Fruit fly (Drosophila melanogaster) whole organism, embryonic: ENCODE measurements around the gene CG13991.

ENCODE experiments used
- BEAF-32 ChIP-seq: fragments of 200-800 bp; sonication (Bioruptor generic); optimal IDR thresholded peaks from 3 replicates; lab custom pipeline; 2017; ENCODE audit warnings: missing biosample characterization, missing genetic modification characterization, mild to moderate bottlenecking, moderate library complexity, missing genetic modification reagents
- Bgb ChIP-seq: fragments of 200-800 bp; sonication (Bioruptor generic); IDR thresholded peaks from 2 replicates; pipeline ENCODE4 v1.3.6; 2022; ENCODE audit warnings: missing biosample characterization, missing genetic modification characterization; ENCODE audit not compliant: partially characterized antibody
- dan ChIP-seq: fragments of 200-800 bp; sonication (Bioruptor generic); IDR thresholded peaks from 2 replicates; pipeline ENCODE4 v1.3.6; 2022; ENCODE audit warnings: missing biosample characterization, missing genetic modification characterization
- fu2 ChIP-seq: fragments of 200-800 bp; sonication (Bioruptor generic); optimal IDR thresholded peaks from 2 replicates; lab custom pipeline; 2016; ENCODE audit warnings: missing biosample characterization, missing genetic modification characterization
- gcm2 ChIP-seq: fragments of 200-800 bp; sonication (Bioruptor generic); optimal IDR thresholded peaks from 2 replicates; lab custom pipeline; 2016; ENCODE audit warnings: missing biosample characterization, missing genetic modification characterization
- lilli ChIP-seq: fragments of 200-800 bp; sonication (Bioruptor generic); optimal IDR thresholded peaks from 3 replicates; lab custom pipeline; 2016; ENCODE audit warnings: missing biosample characterization, missing genetic modification characterization
- ro ChIP-seq: fragments of 200-800 bp; sonication (Bioruptor generic); IDR thresholded peaks from 2 replicates; pipeline ENCODE4 v1.3.6; 2022; ENCODE audit warnings: missing biosample characterization, missing genetic modification characterization

DNA sequence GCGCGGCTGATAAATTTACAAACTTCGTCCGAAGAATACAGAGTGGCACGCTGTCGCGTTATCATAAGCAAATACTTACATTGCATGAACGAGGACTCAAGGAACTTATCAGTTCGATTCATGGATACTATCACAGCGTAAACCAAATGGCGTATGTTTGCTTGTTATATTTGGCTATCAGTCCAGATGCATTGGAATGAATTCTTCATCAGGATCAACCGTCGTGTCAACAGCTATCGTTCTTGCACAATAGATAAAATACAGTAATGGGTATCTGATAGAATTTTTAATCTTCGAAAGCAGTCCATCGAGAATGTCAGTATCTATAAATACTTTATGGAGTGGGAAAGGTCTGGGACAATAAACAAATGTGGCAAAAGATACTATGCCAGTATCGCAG lies 38.0 kb downstream of the CG13991 start:
- TF ChIP-seq lilli (GFP tag; lab: Kevin White, UChicago) (no peak), ro (GFP tag; lab: Robert Waterston, UW) (no peak), Bgb (GFP tag; lab: Robert Waterston, UW) (no peak), dan (GFP tag; lab: Robert Waterston, UW) (no peak), fu2 (GFP tag; lab: Kevin White, UChicago) (no peak), gcm2 (no peak), BEAF-32 (GFP tag; lab: Kevin White, UChicago) (no peak)
